Worm (Caenorhabditis elegans): Measurements from ENCODE around the gene T28A11.13.

T28A11.13 gene

ce11 chrV:3276184-3276583 lies 26.1 kb upstream of the T28A11.13 start (continued):
- TF ChIP-seq spr-1 (tag; optimal IDR thresholded peaks at IDR 0.05) (no peak), set-16 (GFP tag; IDR thresholded peaks at IDR 0.05) (no peak), D1046.2 (GFP tag; IDR thresholded peaks at IDR 0.05) (no peak), hlh-11 (tag; optimal IDR thresholded peaks at IDR 0.05) (peak; percentile 70), skn-1 (tag; optimal IDR thresholded peaks at IDR 0.05) (no peak), nhr-76 (tag; optimal IDR thresholded peaks at IDR 0.05) (no peak), madf-9 (GFP tag; conservative IDR thresholded peaks at IDR 0.05) (no peak), ceh-82 (tag; optimal IDR thresholded peaks at IDR 0.05) (no peak), lin-13 (GFP tag; optimal IDR thresholded peaks at IDR 0.05) (no peak), F44E2.7 (GFP tag; IDR thresholded peaks at IDR 0.05) (no peak), mes-2 (tag; optimal IDR thresholded peaks at IDR 0.05; ENCODE audit: poor library complexity, severe bottlenecking) (no peak), ceh-44 (GFP tag; IDR thresholded peaks at IDR 0.05) (no peak), daf-16 (GFP tag; optimal IDR thresholded peaks at IDR 0.05) (peak in 1 of 2 experiments; percentile 90), daf-16 (tag; optimal IDR thresholded peaks at IDR 0.05) (no peak), ceh-28 (tag; optimal IDR thresholded peaks at IDR 0.05) (no peak), arid-1 (GFP tag; conservative IDR thresholded peaks at IDR 0.05) (no peak), ztf-11 (tag; optimal IDR thresholded peaks at IDR 0.05) (no peak), nhr-102 (tag; optimal IDR thresholded peaks at IDR 0.05) (no peak), lin-1 (GFP tag; IDR thresholded peaks at IDR 0.05) (no peak), mxl-2 (GFP tag; conservative IDR thresholded peaks at IDR 0.05) (no peak), mdl-1 (tag; optimal IDR thresholded peaks at IDR 0.05) (no peak), nhr-28 (tag; optimal IDR thresholded peaks at IDR 0.05) (no peak), tra-1 (GFP tag; IDR thresholded peaks at IDR 0.05) (no peak), php-3 (GFP tag; IDR thresholded peaks at IDR 0.05) (no peak), nhr-77 (tag; optimal IDR thresholded peaks at IDR 0.05) (no peak), nhr-237 (tag; optimal IDR thresholded peaks at IDR 0.05) (no peak), egl-27 (tag; optimal IDR thresholded peaks at IDR 0.05) (no peak)

- no peak for TF ChIP-seq madf-9 (GFP tag; conservative IDR thresholded peaks at IDR 0.05)
- no peak for TF ChIP-seq tra-1 (GFP tag; IDR thresholded peaks at IDR 0.05)
- peak in 1 of 2 experiments; percentile 32 for TF ChIP-seq daf-16 (GFP tag; optimal IDR thresholded peaks at IDR 0.05)
- TF ChIP-seq daf-16 (tag; optimal IDR thresholded peaks at IDR 0.05), result no peak
These were observed 25.0 kb upstream of the T28A11.13 start, which contains the start of gene T28A11.3 for ce11 chrV:3275033-3275432. T28A11.3 (plus strand) TSS chrV:3275333.

- TF ChIP-seq ceh-82 (tag; optimal IDR thresholded peaks at IDR 0.05), result no peak
- TF ChIP-seq unc-62 (GFP tag; optimal IDR thresholded peaks at IDR 0.05 in 1 of 2), result peak in 1 of 2 experiments; percentile 55
- TF ChIP-seq unc-62 (tag; optimal IDR thresholded peaks at IDR 0.05), result no peak
- TF ChIP-seq aha-1 (tag), result peak; percentile 68
These were observed 23.6 kb upstream of the T28A11.13 start, which contains the start of gene T28A11.4 for ce11 chrV:3273577-3274100. T28A11.4 (plus strand) TSS chrV:3274050.

ce11 chrV:3273156-3273555 lies 23.1 kb upstream of the T28A11.13 start, which contains the start of gene T28A11.20:
T28A11.20 (minus strand) TSS chrV:3273256.
- TF ChIP-seq Y105C5A.15 (GFP tag; IDR thresholded peaks at IDR 0.05) (no peak), daf-19 (GFP tag; conservative IDR thresholded peaks at IDR 0.05) (no peak), dpl-1 (GFP tag; optimal IDR thresholded peaks at IDR 0.05) (no peak), nhr-10 (tag; optimal IDR thresholded peaks at IDR 0.05) (no peak), spr-3 (GFP tag; optimal IDR thresholded peaks at IDR 0.05) (no peak), daf-12 (tag; optimal IDR thresholded peaks at IDR 0.05) (no peak), daf-16 (GFP tag; optimal IDR thresholded peaks at IDR 0.05) (no peak), daf-16 (tag; optimal IDR thresholded peaks at IDR 0.05) (no peak), mxl-2 (GFP tag; conservative IDR thresholded peaks at IDR 0.05) (no peak)

All from whole organism, L4 larva.